Worm (Caenorhabditis elegans) whole organism, young adult: ENCODE results near the gene K01G12.22.

Experiments used
- B0261.1 ChIP-seq: sonication (generic microtip); optimal IDR thresholded peaks from 2 replicates; lab custom pipeline; 2016; ENCODE audit warnings: mild to moderate bottlenecking, missing genetic modification characterization, moderate library complexity, missing compliant biosample characterization
- D2030.7 ChIP-seq: fragments of 200-800 bp; sonication (Bioruptor generic); IDR thresholded peaks from 2 replicates; pipeline ENCODE4 v1.3.6; 2022; ENCODE audit warnings: missing genetic modification reagents, missing genetic modification characterization, missing compliant biosample characterization
- F10E7.11 ChIP-seq: sonication (generic microtip); optimal IDR thresholded peaks from 2 replicates; lab custom pipeline; 2017; ENCODE audit warnings: mild to moderate bottlenecking, missing genetic modification characterization, moderate library complexity, missing compliant biosample characterization
- F22D6.2 ChIP-seq: sonication (generic microtip); optimal IDR thresholded peaks from 2 replicates; lab custom pipeline; 2016; ENCODE audit warnings: mild to moderate bottlenecking, missing genetic modification characterization, missing compliant biosample characterization
- F49E8.2 ChIP-seq: sonication (generic microtip); optimal IDR thresholded peaks from 3 replicates; lab custom pipeline; 2017; ENCODE audit warnings: missing genetic modification characterization, mild to moderate bottlenecking, missing compliant biosample characterization, antibody characterized with exemption, moderate library complexity; ENCODE audit not compliant: insufficient read depth
- F57C9.4 ChIP-seq: sonication (generic microtip); optimal IDR thresholded peaks from 2 replicates; lab custom pipeline; 2017; ENCODE audit warnings: mild to moderate bottlenecking, missing genetic modification characterization, missing compliant biosample characterization
- K11D2.4 ChIP-seq: fragments of 200-800 bp; sonication (Bioruptor generic); IDR thresholded peaks from 2 replicates; pipeline ENCODE4 v1.3.6; 2022; ENCODE audit warnings: missing genetic modification reagents, missing genetic modification characterization, missing compliant biosample characterization
- K12H6.12 ChIP-seq: fragments of 200-800 bp; sonication (Bioruptor generic); optimal IDR thresholded peaks from 2 replicates; lab custom pipeline; 2018; ENCODE audit warnings: mild to moderate bottlenecking, missing genetic modification characterization, missing compliant biosample characterization
- ama-1 ChIP-seq, 3 experiments: fragments of 150-350 bp in 1 of 3; sonication (generic microtip) in 2 of 3; optimal IDR thresholded peaks; 2 replicates each; lab custom pipeline; 2014 to 2018; ENCODE audit warnings: missing biosample characterization in 2 of 3, missing genetic modification characterization in 2 of 3, missing genetic modification reagents in 2 of 3
- bed-1 ChIP-seq: fragments of 200-800 bp; sonication (Bioruptor generic); IDR thresholded peaks from 2 replicates; pipeline ENCODE4 v1.3.6; 2022; ENCODE audit warnings: missing genetic modification reagents, missing genetic modification characterization, missing compliant biosample characterization
- ceh-79 ChIP-seq: sonication (generic microtip); optimal IDR thresholded peaks from 2 replicates; lab custom pipeline; 2017; ENCODE audit warnings: mild to moderate bottlenecking, missing genetic modification characterization, missing compliant biosample characterization
- ceh-91 ChIP-seq: fragments of 200-800 bp; sonication (Bioruptor generic); IDR thresholded peaks from 2 replicates; pipeline ENCODE4 v1.3.6; 2022; ENCODE audit warnings: missing genetic modification reagents, missing genetic modification characterization, missing compliant biosample characterization
- dox-1 ChIP-seq: fragments of 200-800 bp; sonication (Bioruptor generic); IDR thresholded peaks from 2 replicates; pipeline ENCODE4 v1.3.6; 2022; ENCODE audit warnings: missing genetic modification reagents, missing genetic modification characterization, missing compliant biosample characterization
- egl-18 ChIP-seq: fragments of 200-800 bp; sonication (Bioruptor generic); IDR thresholded peaks from 2 replicates; pipeline ENCODE4 v1.3.6; 2022; ENCODE audit warnings: missing genetic modification reagents, missing genetic modification characterization, missing compliant biosample characterization
- hlh-12 ChIP-seq: sonication (generic microtip); optimal IDR thresholded peaks from 2 replicates; lab custom pipeline; 2016; ENCODE audit warnings: missing genetic modification characterization, missing compliant biosample characterization
- hsf-1 ChIP-seq: fragments of 200-800 bp; sonication (Bioruptor generic); IDR thresholded peaks from 2 replicates; pipeline ENCODE4 v1.3.6; 2022; ENCODE audit warnings: missing genetic modification reagents, missing genetic modification characterization, missing compliant biosample characterization
- madf-3 ChIP-seq: fragments of 200-800 bp; sonication (Bioruptor generic); IDR thresholded peaks from 2 replicates; pipeline ENCODE4 v1.3.6; 2022; ENCODE audit warnings: missing genetic modification reagents, missing genetic modification characterization, missing compliant biosample characterization
- mel-28 ChIP-seq: sonication (generic microtip); optimal IDR thresholded peaks from 2 replicates; lab custom pipeline; 2016; ENCODE audit warnings: borderline replicate concordance, mild to moderate bottlenecking, missing genetic modification characterization, missing compliant biosample characterization
- nfya-2 ChIP-seq: fragments of 200-800 bp; sonication (Bioruptor generic); IDR thresholded peaks from 2 replicates; pipeline ENCODE4 v1.3.6; 2022; ENCODE audit warnings: missing genetic modification reagents, missing genetic modification characterization, missing compliant biosample characterization
- nhr-120 ChIP-seq: fragments of 200-800 bp; sonication (Bioruptor generic); IDR thresholded peaks from 2 replicates; pipeline ENCODE4 v1.3.6; 2022; ENCODE audit warnings: missing genetic modification characterization, missing compliant biosample characterization
- nhr-80 ChIP-seq: sonication (generic microtip); optimal IDR thresholded peaks from 2 replicates; lab custom pipeline; 2016; ENCODE audit warnings: missing genetic modification characterization, missing compliant biosample characterization
- nhr-90 ChIP-seq: sonication (generic microtip); optimal IDR thresholded peaks from 2 replicates; lab custom pipeline; 2016; ENCODE audit warnings: missing genotype, mild to moderate bottlenecking, missing genetic modification characterization, missing compliant biosample characterization
- pbrm-1 ChIP-seq: fragments of 200-800 bp; sonication (Bioruptor generic); IDR thresholded peaks from 2 replicates; pipeline ENCODE4 v1.3.6; 2022; ENCODE audit warnings: missing genetic modification reagents, missing genetic modification characterization, missing compliant biosample characterization
- rcor-1 ChIP-seq: fragments of 200-800 bp; sonication (Bioruptor generic); IDR thresholded peaks from 2 replicates; pipeline ENCODE4 v1.3.6; 2022; ENCODE audit warnings: missing genetic modification reagents, missing genetic modification characterization, missing compliant biosample characterization
- rec-8 ChIP-seq, 2 experiments: sonication (generic microtip); optimal IDR thresholded peaks; 2 replicates each; lab custom pipeline; 2016; ENCODE audit warnings: mild to moderate bottlenecking in 2 of 2, missing genetic modification characterization in 2 of 2, missing genetic modification reagents in 2 of 2, missing genotype in 2 of 2, missing biosample characterization in 1 of 2, missing compliant biosample characterization in 1 of 2, moderate library complexity in 1 of 2
- repo-1 ChIP-seq: sonication (generic microtip); optimal IDR thresholded peaks from 2 replicates; lab custom pipeline; 2017; ENCODE audit warnings: mild to moderate bottlenecking, missing genetic modification characterization, missing compliant biosample characterization
- snpc-4 ChIP-seq, 5 experiments: fragments of 150-350 bp in 1 of 5; sonication (generic microtip) in 4 of 5; optimal IDR thresholded peaks; 2 replicates each; lab custom pipeline; 2014 to 2018; ENCODE audit warnings: missing genetic modification characterization in 5 of 5, missing biosample characterization in 3 of 5, antibody characterized with exemption in 2 of 5, mild to moderate bottlenecking in 2 of 5, missing compliant biosample characterization in 2 of 5, missing genotype in 2 of 5, moderate library complexity in 2 of 5, missing genetic modification reagents in 1 of 5
- tbx-9 ChIP-seq: sonication (generic microtip); optimal IDR thresholded peaks from 2 replicates; lab custom pipeline; 2016; ENCODE audit warnings: borderline replicate concordance, missing genetic modification characterization, inconsistent platforms, missing compliant biosample characterization
- unc-130 ChIP-seq: sonication (generic microtip); optimal IDR thresholded peaks from 2 replicates; lab custom pipeline; 2016; ENCODE audit warnings: missing genetic modification reagents, missing genetic modification characterization, missing compliant biosample characterization
- ztf-22 ChIP-seq: fragments of 200-800 bp; sonication (Bioruptor generic); optimal IDR thresholded peaks from 2 replicates; lab custom pipeline; 2018; ENCODE audit warnings: mild to moderate bottlenecking, missing genetic modification characterization, moderate library complexity, missing compliant biosample characterization
- ztf-3 ChIP-seq: fragments of 200-800 bp; sonication (Bioruptor generic); optimal IDR thresholded peaks from 2 replicates; lab custom pipeline; 2018; ENCODE audit warnings: mild to moderate bottlenecking, missing genetic modification characterization, missing compliant biosample characterization
- ztf-6 ChIP-seq: fragments of 200-800 bp; sonication (Bioruptor generic); IDR thresholded peaks from 2 replicates; pipeline ENCODE4 v1.3.6; 2022; ENCODE audit warnings: missing genetic modification reagents, missing genetic modification characterization, missing compliant biosample characterization

Gene K01G12.22

ce11 chrIV:14176373-14176772, 15.6 kb upstream of the K01G12.22 start, which contains the start of gene R05A10.3:
R05A10.3 (minus strand) TSS chrIV:14176473.
- no peak for TF ChIP-seq hlh-12 (tag; lab: Kevin White, UChicago)
- no peak for TF ChIP-seq mel-28 (tag; lab: Kevin White, UChicago)

- TF ChIP-seq pbrm-1 (GFP tag; lab: Robert Waterston, UW) (no peak), egl-18 (no peak), nhr-80 (tag; lab: Kevin White, UChicago) (no peak), unc-130 (GFP tag; lab: Kevin White, UChicago) (no peak), ztf-3 (no peak), ama-1 (optimal IDR thresholded peaks at IDR 0.05; lab: Kevin White, UChicago) (no peak), ama-1 (GFP tag; optimal IDR thresholded peaks at IDR 0.05; lab: Kevin White, UChicago) (no peak), ceh-79 (tag; lab: Kevin White, UChicago) (no peak), ztf-6 (GFP tag; lab: Robert Waterston, UW) (no peak), B0261.1 (tag; lab: Kevin White, UChicago) (no peak), K11D2.4 (GFP tag; lab: Robert Waterston, UW) (no peak), F57C9.4 (tag; lab: Kevin White, UChicago) (no peak)
- TF ChIP-seq, all 124 proteins: peak for 0
These were observed 15.0 kb upstream of the K01G12.22 start, which contains the start of gene R05A10.2 for ce11 chrIV:14177058-14177457. R05A10.2 (plus strand) TSS chrIV:14177271.

ce11 chrIV:14182077-14182476, 9.9 kb upstream of the K01G12.22 start, which contains the start of gene R05A10.1:
R05A10.1 (plus strand) TSS chrIV:14182377.
- no peak for TF ChIP-seq F49E8.2 (tag; lab: Kevin White, UChicago)
- peak; percentile 30 for TF ChIP-seq snpc-4 (GFP tag; optimal IDR thresholded peaks at IDR 0.05; lab: Kevin White, UChicago)
- no peak for TF ChIP-seq snpc-4 (tag; optimal IDR thresholded peaks at IDR 0.05; lab: Kevin White, UChicago)

- TF ChIP-seq pbrm-1 (GFP tag; lab: Robert Waterston, UW) (no peak), repo-1 (tag; lab: Kevin White, UChicago) (no peak), rec-8 (tag; optimal IDR thresholded peaks at IDR 0.05; lab: Kevin White, UChicago) (no peak), hlh-12 (tag; lab: Kevin White, UChicago) (no peak), K12H6.12 (tag; lab: Kevin White, UChicago) (no peak), hsf-1 (GFP tag; lab: Robert Waterston, UW) (no peak), ztf-22 (GFP tag; lab: Kevin White, UChicago) (no peak), nhr-120 (GFP tag; lab: Robert Waterston, UW) (no peak), rcor-1 (no peak)
These were observed 5.8 kb upstream of the K01G12.22 start for ce11 chrIV:14186264-14186663.

ce11 chrIV:14193196-14193595, 1.2 kb downstream of the K01G12.22 start, which contains the start of gene K01G12.3:
K01G12.3 (plus strand) TSS chrIV:14193496.
- no peak for TF ChIP-seq F22D6.2 (tag; lab: Kevin White, UChicago)
- no peak for TF ChIP-seq D2030.7 (GFP tag; lab: Robert Waterston, UW)
- TF ChIP-seq tbx-9 = no peak
- no peak for TF ChIP-seq F10E7.11
- no peak for TF ChIP-seq ceh-91 (GFP tag; lab: Robert Waterston, UW)
- no peak for TF ChIP-seq dox-1 (GFP tag; lab: Robert Waterston, UW)
- no peak for TF ChIP-seq ztf-3
- TF ChIP-seq nhr-90 (tag; lab: Kevin White, UChicago) = no peak
- no peak for TF ChIP-seq bed-1
- TF ChIP-seq madf-3 (GFP tag; lab: Robert Waterston, UW) = no peak
- no peak for TF ChIP-seq nfya-2 (GFP tag; lab: Robert Waterston, UW)
